Fruit fly (Drosophila melanogaster) whole organism, prepupa: Measurements from ENCODE around the gene CG12713.

Experiments used
- CG10631 ChIP-seq: fragments of 200-800 bp; sonication (Bioruptor generic); optimal IDR thresholded peaks from 2 replicates; lab custom pipeline; 2016; ENCODE audit warnings: missing biosample characterization, missing genetic modification characterization
- CG11902 ChIP-seq: fragments of 200-800 bp; sonication (Bioruptor generic); optimal IDR thresholded peaks from 3 replicates; lab custom pipeline; 2016; ENCODE audit warnings: missing biosample characterization, missing genetic modification characterization
- CG1621 ChIP-seq: fragments of 200-800 bp; sonication (Bioruptor generic); optimal IDR thresholded peaks from 3 replicates; lab custom pipeline; 2018; ENCODE audit warnings: missing biosample characterization, mild to moderate bottlenecking, missing genetic modification characterization
- CG3032 ChIP-seq: fragments of 200-800 bp; optimal IDR thresholded peaks from 2 replicates; lab custom pipeline; 2019; ENCODE audit warnings: missing biosample characterization, mild to moderate bottlenecking, missing genetic modification characterization, moderate library complexity
- CG31627 ChIP-seq: fragments of 200-800 bp; sonication (Bioruptor generic); optimal IDR thresholded peaks from 3 replicates; lab custom pipeline; 2016; ENCODE audit warnings: missing biosample characterization, missing genetic modification characterization
- CG32006 ChIP-seq: fragments of 200-800 bp; sonication (Bioruptor generic); optimal IDR thresholded peaks from 3 replicates; lab custom pipeline; 2017; ENCODE audit warnings: missing biosample characterization, mild to moderate bottlenecking, missing genetic modification characterization
- CG34406 ChIP-seq: fragments of 200-800 bp; sonication (Bioruptor generic); optimal IDR thresholded peaks from 3 replicates; lab custom pipeline; 2016; ENCODE audit warnings: missing biosample characterization, missing genetic modification characterization
- CG4318 ChIP-seq: fragments of 200-800 bp; sonication (Bioruptor generic); optimal IDR thresholded peaks from 3 replicates; lab custom pipeline; 2017; ENCODE audit warnings: missing biosample characterization, mild to moderate bottlenecking, missing genetic modification characterization
- CG6163 ChIP-seq: fragments of 200-800 bp; sonication (Bioruptor generic); IDR thresholded peaks from 3 replicates; pipeline ENCODE4 v1.3.6; 2022; ENCODE audit warnings: missing biosample characterization, missing genetic modification characterization
- CG6792 ChIP-seq: fragments of 200-800 bp; sonication (Bioruptor generic); optimal IDR thresholded peaks from 3 replicates; lab custom pipeline; 2016; ENCODE audit warnings: missing biosample characterization, missing genetic modification characterization
- CG6808 ChIP-seq: fragments of 200-800 bp; sonication (Bioruptor generic); optimal IDR thresholded peaks from 3 replicates; lab custom pipeline; 2017; ENCODE audit warnings: missing biosample characterization, missing genetic modification characterization, mild to moderate bottlenecking, moderate library complexity, missing genetic modification reagents
- CG7368 ChIP-seq: fragments of 200-800 bp; sonication (Bioruptor generic); optimal IDR thresholded peaks from 3 replicates; lab custom pipeline; 2016; ENCODE audit warnings: missing biosample characterization, missing genetic modification characterization
- CG8119 ChIP-seq: fragments of 200-800 bp; sonication (Bioruptor generic); IDR thresholded peaks from 3 replicates; pipeline ENCODE4 v1.3.6; 2022; ENCODE audit warnings: missing biosample characterization, missing genetic modification characterization
- CG8632 ChIP-seq: fragments of 200-800 bp; sonication (Bioruptor generic); optimal IDR thresholded peaks from 3 replicates; lab custom pipeline; 2016; ENCODE audit warnings: missing biosample characterization, missing genetic modification characterization
- Eip78C ChIP-seq: fragments of 200-800 bp; sonication (Bioruptor generic); peaks from one replicate; lab custom pipeline; 2016; ENCODE audit warnings: missing biosample characterization, missing genetic modification characterization
- Eip93F ChIP-seq: fragments of 200-800 bp; sonication (Bioruptor generic); optimal IDR thresholded peaks from 2 replicates; lab custom pipeline; 2016; ENCODE audit warnings: missing biosample characterization, mild to moderate bottlenecking, missing genetic modification characterization
- Ets96B ChIP-seq: fragments of 200-800 bp; optimal IDR thresholded peaks from 2 replicates; lab custom pipeline; 2019; ENCODE audit warnings: missing biosample characterization, mild to moderate bottlenecking, missing genetic modification characterization, moderate library complexity
- Gug ChIP-seq: fragments of 200-800 bp; sonication (Bioruptor generic); IDR thresholded peaks from 2 replicates; pipeline ENCODE4 v1.3.6; 2022; ENCODE audit warnings: missing biosample characterization, missing genetic modification characterization
- Hr39 ChIP-seq: fragments of 200-800 bp; sonication (Bioruptor generic); optimal IDR thresholded peaks from 2 replicates; lab custom pipeline; 2016; ENCODE audit warnings: missing biosample characterization, missing genetic modification characterization
- Hr4 ChIP-seq: fragments of 200-800 bp; sonication (Bioruptor generic); optimal IDR thresholded peaks from 3 replicates; lab custom pipeline; 2016; ENCODE audit warnings: missing biosample characterization, missing genetic modification characterization
- OdsH ChIP-seq: fragments of 200-800 bp; sonication (Bioruptor generic); optimal IDR thresholded peaks from 3 replicates; lab custom pipeline; 2016; ENCODE audit warnings: missing biosample characterization, missing genetic modification characterization
- achi ChIP-seq: fragments of 200-800 bp; sonication (Bioruptor generic); optimal IDR thresholded peaks from 3 replicates; lab custom pipeline; 2016; ENCODE audit warnings: missing biosample characterization, missing genetic modification characterization
- acj6 ChIP-seq: fragments of 200-800 bp; sonication (Bioruptor generic); optimal IDR thresholded peaks from 3 replicates; lab custom pipeline; 2016; ENCODE audit warnings: missing biosample characterization, missing genetic modification characterization
- cyc ChIP-seq: fragments of 200-800 bp; sonication (Bioruptor generic); optimal IDR thresholded peaks from 3 replicates; lab custom pipeline; 2016; ENCODE audit warnings: missing biosample characterization, missing genetic modification characterization
- dac ChIP-seq: fragments of 200-800 bp; sonication (Bioruptor generic); optimal IDR thresholded peaks from 2 replicates; lab custom pipeline; 2017; ENCODE audit warnings: missing biosample characterization, mild to moderate bottlenecking, missing genetic modification characterization
- eg ChIP-seq: fragments of 200-800 bp; sonication (Bioruptor generic); IDR thresholded peaks from 3 replicates; pipeline ENCODE4 v1.3.6; 2022; ENCODE audit warnings: missing biosample characterization, missing genetic modification characterization
- esn ChIP-seq: fragments of 200-800 bp; sonication (Bioruptor generic); optimal IDR thresholded peaks from 2 replicates; lab custom pipeline; 2016; ENCODE audit warnings: missing biosample characterization, mild to moderate bottlenecking, missing genetic modification characterization, moderate library complexity
- fd59A ChIP-seq: fragments of 200-800 bp; sonication (Bioruptor generic); optimal IDR thresholded peaks from 2 replicates; lab custom pipeline; 2017; ENCODE audit warnings: missing biosample characterization, mild to moderate bottlenecking, missing genetic modification characterization, missing genetic modification reagents
- fd85E ChIP-seq: fragments of 200-800 bp; sonication (Bioruptor generic); optimal IDR thresholded peaks from 3 replicates; lab custom pipeline; 2016; ENCODE audit warnings: missing biosample characterization, missing genetic modification characterization
- lz ChIP-seq: fragments of 200-800 bp; sonication (Bioruptor generic); optimal IDR thresholded peaks from 3 replicates; lab custom pipeline; 2016; ENCODE audit warnings: missing biosample characterization, missing genetic modification characterization
- net ChIP-seq: fragments of 200-800 bp; sonication (Bioruptor generic); optimal IDR thresholded peaks from 3 replicates; lab custom pipeline; 2016; ENCODE audit warnings: missing biosample characterization, missing genetic modification characterization
- ss ChIP-seq, 2 experiments: fragments of 200-800 bp; sonication (Bioruptor generic); optimal IDR thresholded peaks; 2 replicates in 1 of 2; 3 replicates in 1 of 2; lab custom pipeline; 2017 to 2018; ENCODE audit warnings: mild to moderate bottlenecking in 2 of 2, missing biosample characterization in 2 of 2, missing genetic modification characterization in 2 of 2, moderate library complexity in 1 of 2
- svp ChIP-seq: fragments of 200-800 bp; sonication (Bioruptor generic); peaks from one replicate; lab custom pipeline; 2016; ENCODE audit warnings: missing biosample characterization, missing genetic modification characterization
- topi ChIP-seq: fragments of 200-800 bp; sonication (Bioruptor generic); optimal IDR thresholded peaks from 3 replicates; lab custom pipeline; 2016; ENCODE audit warnings: missing biosample characterization, missing genetic modification characterization
- vri ChIP-seq: fragments of 200-800 bp; sonication (Bioruptor generic); optimal IDR thresholded peaks from 3 replicates; lab custom pipeline; 2016; ENCODE audit warnings: missing biosample characterization, mild to moderate bottlenecking, missing genetic modification characterization

CG12713 gene

DNA sequence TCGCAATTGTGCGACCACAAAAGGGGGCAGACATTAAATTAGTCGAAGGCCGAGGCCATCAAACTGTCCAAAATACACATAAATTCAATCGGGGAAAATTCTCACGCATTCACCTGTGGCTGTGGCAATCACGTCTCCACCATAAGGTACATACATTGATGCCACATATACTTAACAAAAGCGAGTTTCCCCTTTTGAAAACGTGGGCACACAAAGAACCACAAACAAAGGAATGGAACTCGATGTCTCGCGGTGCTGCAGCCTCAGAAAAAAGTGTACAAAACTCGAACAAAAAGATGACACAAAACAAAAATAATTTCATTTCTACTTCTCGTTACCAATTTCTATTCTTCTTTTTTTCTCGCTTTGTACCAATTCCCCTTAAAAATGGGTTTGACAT lies 46.9 kb upstream of the CG12713 start:
- TF ChIP-seq CG6808 (peak; percentile 8), vri (GFP tag; lab: Kevin White, UChicago) (no peak)

- no peak for TF ChIP-seq dac
- no peak for TF ChIP-seq Hr4 (GFP tag; lab: Kevin White, UChicago)
- TF ChIP-seq Ets96B (tag; lab: Kevin White, UChicago) = peak; percentile 7
- TF ChIP-seq Hr39 (GFP tag; lab: Kevin White, UChicago) = no peak
- peak; percentile 75 for TF ChIP-seq Eip78C
- peak; percentile 27 for TF ChIP-seq CG10631 (GFP tag; lab: Kevin White, UChicago)
- TF ChIP-seq fd59A (GFP tag; lab: Kevin White, UChicago) = no peak
- TF ChIP-seq acj6 = no peak
- no peak for TF ChIP-seq CG6792 (GFP tag; lab: Kevin White, UChicago)
- peak; percentile 26 for TF ChIP-seq achi (GFP tag; lab: Kevin White, UChicago)
Observed at dm6 chr3L:15787406-15787805, 44.9 kb upstream of the CG12713 start.

dm6 chr3L:15791072-15791471 lies 41.2 kb upstream of the CG12713 start:
- no peak for TF ChIP-seq lz (GFP tag; lab: Kevin White, UChicago)
- no peak for TF ChIP-seq Eip93F
- no peak for TF ChIP-seq CG4318 (GFP tag; lab: Kevin White, UChicago)
- no peak for TF ChIP-seq vri (GFP tag; lab: Kevin White, UChicago)
- TF ChIP-seq, all 60 proteins: peak for 0

dm6 chr3L:15794311-15794710 lies 38.0 kb upstream of the CG12713 start:
- TF ChIP-seq CG6792 (GFP tag; lab: Kevin White, UChicago) (no peak), CG11902 (GFP tag; lab: Kevin White, UChicago) (no peak), svp (no peak), CG10631 (GFP tag; lab: Kevin White, UChicago) (no peak), CG6163 (GFP tag; lab: Robert Waterston, UW) (no peak), CG7368 (GFP tag; lab: Kevin White, UChicago) (no peak), eg (GFP tag; lab: Robert Waterston, UW) (no peak), CG3032 (tag; lab: Kevin White, UChicago) (no peak), fd59A (GFP tag; lab: Kevin White, UChicago) (no peak), CG32006 (GFP tag; lab: Kevin White, UChicago) (no peak), CG8632 (GFP tag; lab: Kevin White, UChicago) (no peak), CG8119 (GFP tag; lab: Robert Waterston, UW) (no peak), lz (GFP tag; lab: Kevin White, UChicago) (no peak), cyc (no peak), fd85E (GFP tag; lab: Kevin White, UChicago) (no peak), Hr4 (GFP tag; lab: Kevin White, UChicago) (no peak), CG6808 (no peak), net (no peak)

DNA sequence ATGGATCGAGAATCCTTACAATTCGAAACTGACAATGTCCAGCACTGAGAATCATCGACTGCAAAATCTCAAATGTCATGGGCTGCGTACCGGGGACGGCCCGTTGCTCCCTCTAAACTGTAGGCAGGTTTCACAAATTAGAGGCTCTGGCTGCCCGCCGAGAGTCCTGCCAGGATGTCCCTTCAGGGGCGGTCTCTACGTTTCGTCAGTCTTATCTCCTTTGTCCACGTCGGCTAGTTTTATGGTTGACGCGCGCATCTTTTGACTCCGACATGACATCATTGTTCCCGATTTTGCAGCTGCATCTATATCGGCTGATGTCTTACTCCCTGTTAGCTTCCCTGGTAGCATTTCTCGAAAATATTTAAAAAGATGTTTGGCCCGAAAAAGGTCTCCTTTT lies 30.1 kb upstream of the CG12713 start:
- TF ChIP-seq Gug (GFP tag; lab: Robert Waterston, UW) (no peak), CG34406 (GFP tag; lab: Kevin White, UChicago) (no peak), OdsH (GFP tag; lab: Kevin White, UChicago) (no peak), CG4318 (GFP tag; lab: Kevin White, UChicago) (no peak), CG8119 (GFP tag; lab: Robert Waterston, UW) (no peak), CG31627 (GFP tag; lab: Kevin White, UChicago) (no peak), fd85E (GFP tag; lab: Kevin White, UChicago) (no peak), CG7368 (GFP tag; lab: Kevin White, UChicago) (no peak), esn (no peak), ss (GFP tag; optimal IDR thresholded peaks at IDR 0.05; lab: Kevin White, UChicago) (no peak), CG1621 (tag; lab: Kevin White, UChicago) (no peak), topi (no peak)
